Fruit fly (Drosophila melanogaster) whole organism, wandering third instar larva: ENCODE measurements around the gene Kyat.

Source experiments
- CG32264 ChIP-seq: fragments of 200-800 bp; sonication (Bioruptor generic); optimal IDR thresholded peaks from 2 replicates; lab custom pipeline; 2016; ENCODE audit warnings: missing biosample characterization, missing genetic modification characterization
- CG9705 ChIP-seq: fragments of 200-800 bp; sonication (Bioruptor generic); optimal IDR thresholded peaks from 2 replicates; lab custom pipeline; 2018; ENCODE audit warnings: missing biosample characterization, mild to moderate bottlenecking, missing genetic modification characterization
- Dif ChIP-seq: fragments of 200-275, 200-300 bp; sonication (Bioruptor generic); optimal IDR thresholded peaks from 2 replicates; lab custom pipeline; 2018; ENCODE audit warnings: missing biosample characterization, missing genetic modification characterization; ENCODE audit not compliant: partially characterized antibody
- Hr78 ChIP-seq: fragments of >200 bp; optimal IDR thresholded peaks from 2 replicates; lab custom pipeline; 2017; ENCODE audit warnings: missing biosample characterization, missing genetic modification characterization
- Hr83 ChIP-seq: fragments of 200-300 bp; sonication (Bioruptor generic); optimal IDR thresholded peaks from 2 replicates; lab custom pipeline; 2016; ENCODE audit warnings: missing biosample characterization, mild to moderate bottlenecking, missing genetic modification characterization, moderate library complexity; ENCODE audit not compliant: poor library complexity, severe bottlenecking
- Mio ChIP-seq: sonication (Bioruptor generic); optimal IDR thresholded peaks from 2 replicates; lab custom pipeline; 2016; ENCODE audit warnings: missing biosample characterization, missing genetic modification characterization
- Myc ChIP-seq: fragments of >200 bp; optimal IDR thresholded peaks from 2 replicates; lab custom pipeline; 2017
- N ChIP-seq: fragments of >200 bp; optimal IDR thresholded peaks from 2 replicates; lab custom pipeline; 2018; ENCODE audit warnings: missing biosample characterization, missing external identifiers, missing genetic modification characterization
- Vsx2 ChIP-seq: fragments of 200-300, 225-300 bp; sonication (Bioruptor generic); optimal IDR thresholded peaks from 2 replicates; lab custom pipeline; 2018; ENCODE audit warnings: missing biosample characterization, missing genetic modification characterization; ENCODE audit not compliant: partially characterized antibody
- br ChIP-seq: fragments of 200-800 bp; sonication (Bioruptor generic); optimal IDR thresholded peaks from 2 replicates; lab custom pipeline; 2016; ENCODE audit warnings: missing biosample characterization, missing genetic modification characterization
- dl ChIP-seq, 2 experiments: fragments of 175-275, 200-275 bp in 1 of 2; fragments of 200-275 bp in 1 of 2; sonication (Bioruptor generic); optimal IDR thresholded peaks; lab custom pipeline; 2018; ENCODE audit warnings: mild to moderate bottlenecking in 2 of 2, missing biosample characterization in 2 of 2, missing genetic modification characterization in 2 of 2, moderate library complexity in 2 of 2; ENCODE audit not compliant: partially characterized antibody in 2 of 2, insufficient read depth in 1 of 2
- dmrt93B ChIP-seq: fragments of 200-800 bp; sonication (Bioruptor generic); optimal IDR thresholded peaks from 2 replicates; lab custom pipeline; 2018; ENCODE audit warnings: missing biosample characterization, mild to moderate bottlenecking, missing genetic modification characterization
- dsf ChIP-seq: sonication (Bioruptor generic); optimal IDR thresholded peaks from 2 replicates; lab custom pipeline; 2016; ENCODE audit warnings: missing biosample characterization, missing genetic modification characterization, borderline replicate concordance
- foxo ChIP-seq, 2 experiments: fragments of 200-800 bp; sonication (Bioruptor generic); optimal IDR thresholded peaks; 2 replicates in 1 of 2; 3 replicates in 1 of 2; lab custom pipeline; 2016 to 2017; ENCODE audit warnings: missing biosample characterization in 2 of 2, missing genetic modification characterization in 2 of 2
- lola ChIP-seq: fragments of >200 bp; optimal IDR thresholded peaks from 2 replicates; lab custom pipeline; 2017; ENCODE audit warnings: missing biosample characterization, missing genetic modification characterization
- pan ChIP-seq: fragments of >200 bp; optimal IDR thresholded peaks from 2 replicates; lab custom pipeline; 2017
- psq ChIP-seq: fragments of 200-800 bp; sonication (Bioruptor generic); optimal IDR thresholded peaks from 3 replicates; lab custom pipeline; 2017; ENCODE audit warnings: missing biosample characterization, mild to moderate bottlenecking, missing genetic modification characterization, moderate library complexity
- rgr ChIP-seq: fragments of 200-800 bp; sonication (Bioruptor generic); optimal IDR thresholded peaks from 3 replicates; lab custom pipeline; 2016; ENCODE audit warnings: missing biosample characterization, mild to moderate bottlenecking, missing genetic modification characterization
- sv ChIP-seq: fragments of 200-800 bp; sonication (Bioruptor generic); optimal IDR thresholded peaks from 3 replicates; lab custom pipeline; 2016; ENCODE audit warnings: missing biosample characterization, missing genetic modification characterization
- tai ChIP-seq: sonication (Bioruptor generic); optimal IDR thresholded peaks from 2 replicates; lab custom pipeline; 2016; ENCODE audit warnings: missing biosample characterization, missing genetic modification characterization

Gene Kyat

dm6 chr3R:11773325-11773998 lies 48.8 kb downstream of the Kyat start:
- peak; percentile 37 to 56 for TF ChIP-seq dl (GFP tag; optimal IDR thresholded peaks at IDR 0.05; lab: Kevin White, UChicago; ENCODE audit: insufficient read depth in 1 of 2, partially characterized antibody in 2 of 2)
- TF ChIP-seq Vsx2 = peak; percentile 9
- no peak for TF ChIP-seq rgr (GFP tag; lab: Kevin White, UChicago)
- TF ChIP-seq Dif (GFP tag; lab: Kevin White, UChicago) = peak; percentile 5

- TF ChIP-seq Hr78 (GFP tag; lab: Kevin White, UChicago) = no peak
These were observed 50.0 kb downstream of the Kyat start for dm6 chr3R:11772181-11772827.

dm6 chr3R:11771492-11771891 lies 50.8 kb downstream of the Kyat start:
- TF ChIP-seq Myc (no peak), foxo (GFP tag; optimal IDR thresholded peaks at IDR 0.05; lab: Kevin White, UChicago) (no peak), br (GFP tag; lab: Kevin White, UChicago) (no peak), Mio (GFP tag; lab: Kevin White, UChicago) (no peak), lola (GFP tag; lab: Kevin White, UChicago) (no peak), CG9705 (GFP tag; lab: Kevin White, UChicago) (no peak), Vsx2 (no peak), sv (GFP tag; lab: Kevin White, UChicago) (no peak), N (GFP tag; lab: Kevin White, UChicago) (no peak), CG32264 (GFP tag; lab: Kevin White, UChicago) (no peak), Hr78 (GFP tag; lab: Kevin White, UChicago) (no peak), dmrt93B (GFP tag; lab: Kevin White, UChicago) (no peak), psq (GFP tag; lab: Kevin White, UChicago) (no peak), dl (GFP tag; optimal IDR thresholded peaks at IDR 0.05; lab: Kevin White, UChicago; ENCODE audit: insufficient read depth in 1 of 2, partially characterized antibody in 2 of 2) (no peak), Hr83 (no peak)
- TF ChIP-seq, all 38 proteins: peak for 0

- no peak for TF ChIP-seq tai (GFP tag; lab: Kevin White, UChicago)
- no peak for TF ChIP-seq dsf (GFP tag; lab: Kevin White, UChicago)
- no peak for TF ChIP-seq Hr83
- no peak for TF ChIP-seq pan (lab: Kevin White, UChicago)
- no peak for TF ChIP-seq Vsx2
These were observed 51.6 kb downstream of the Kyat start for dm6 chr3R:11770733-11771132.
